Worm (Caenorhabditis elegans) whole organism, L3 larva: ENCODE data around the gene mrpl-39.

Source experiments
- R02D3.7 ChIP-seq: fragments of 150-350 bp; optimal IDR thresholded peaks from 2 replicates; lab custom pipeline; 2014; ENCODE audit warnings: missing biosample characterization, missing genetic modification characterization
- aly-2 ChIP-seq: fragments of 150-350 bp; optimal IDR thresholded peaks from 2 replicates; lab custom pipeline; 2014; ENCODE audit warnings: missing biosample characterization, missing genetic modification characterization
- ama-1 ChIP-seq: fragments of 150-350 bp; optimal IDR thresholded peaks from 2 replicates; lab custom pipeline; 2018
- ceh-82 ChIP-seq: fragments of 150-350 bp; optimal IDR thresholded peaks from 2 replicates; lab custom pipeline; 2014; ENCODE audit warnings: missing biosample characterization, missing genetic modification characterization
- ceh-9 ChIP-seq: sonication (generic microtip); optimal IDR thresholded peaks from 2 replicates; lab custom pipeline; 2018; ENCODE audit warnings: missing biosample characterization, missing genetic modification characterization
- egl-27 ChIP-seq: sonication (generic microtip); optimal IDR thresholded peaks from 4 replicates; lab custom pipeline; 2017; ENCODE audit warnings: missing biosample characterization, missing genetic modification reagents, missing genetic modification characterization
- egl-5 ChIP-seq: fragments of 150-350 bp; optimal IDR thresholded peaks from 2 replicates; lab custom pipeline; 2017; ENCODE audit warnings: missing biosample characterization, missing genetic modification reagents, missing genetic modification characterization, inconsistent platforms
- elt-1 ChIP-seq: fragments of 150-350 bp; optimal IDR thresholded peaks from 2 replicates; lab custom pipeline; 2014; ENCODE audit warnings: missing biosample characterization, missing genetic modification characterization
- elt-2 ChIP-seq: sonication (generic microtip); optimal IDR thresholded peaks from 2 replicates; lab custom pipeline; 2016; ENCODE audit warnings: missing genetic modification reagents, mild to moderate bottlenecking, missing genetic modification characterization, missing compliant biosample characterization
- eor-1 ChIP-seq, 2 experiments: fragments of 150-350 bp; optimal IDR thresholded peaks; 2 replicates each; lab custom pipeline; 2014 to 2018; ENCODE audit warnings: missing biosample characterization in 2 of 2, missing genetic modification characterization in 2 of 2
- fkh-10 ChIP-seq: sonication (generic microtip); optimal IDR thresholded peaks from 2 replicates; lab custom pipeline; 2017; ENCODE audit warnings: missing biosample characterization, missing genetic modification reagents, missing genetic modification characterization
- fkh-2 ChIP-seq: fragments of 150-350 bp; optimal IDR thresholded peaks from 2 replicates; lab custom pipeline; 2014; ENCODE audit warnings: missing biosample characterization, missing genetic modification reagents, missing genetic modification characterization
- fos-1 ChIP-seq: fragments of 150-350 bp; optimal IDR thresholded peaks from 2 replicates; lab custom pipeline; 2014; ENCODE audit warnings: missing biosample characterization, missing genetic modification characterization
- hmg-11 ChIP-seq: sonication (generic microtip); optimal IDR thresholded peaks from 2 replicates; lab custom pipeline; 2016; ENCODE audit warnings: missing genetic modification characterization, missing compliant biosample characterization
- jun-1 ChIP-seq: fragments of 150-350 bp; optimal IDR thresholded peaks from 2 replicates; lab custom pipeline; 2014; ENCODE audit warnings: missing biosample characterization, missing genetic modification reagents, missing genetic modification characterization
- lin-39 ChIP-seq: fragments of 150-350 bp; optimal IDR thresholded peaks from 2 replicates; lab custom pipeline; 2018; ENCODE audit warnings: missing biosample characterization, missing genetic modification reagents, missing genetic modification characterization
- lsy-12 ChIP-seq: sonication (generic microtip); optimal IDR thresholded peaks from 2 replicates; lab custom pipeline; 2016; ENCODE audit warnings: mild to moderate bottlenecking, missing genetic modification characterization, missing compliant biosample characterization
- mdl-1 ChIP-seq: fragments of 150-350 bp; optimal IDR thresholded peaks from 2 replicates; lab custom pipeline; 2014; ENCODE audit warnings: missing biosample characterization, missing genetic modification characterization
- mml-1 ChIP-seq: fragments of 150-350 bp; sonication (generic microtip); optimal IDR thresholded peaks from 3 replicates; lab custom pipeline; 2014; ENCODE audit warnings: missing biosample characterization, missing genetic modification characterization
- nfya-1 ChIP-seq: sonication (generic microtip); optimal IDR thresholded peaks from 2 replicates; lab custom pipeline; 2017; ENCODE audit warnings: missing genetic modification characterization, mild to moderate bottlenecking, missing compliant biosample characterization, antibody characterized with exemption, moderate library complexity; ENCODE audit not compliant: insufficient read depth
- nhr-23 ChIP-seq: fragments of 150-350 bp; optimal IDR thresholded peaks from 2 replicates; lab custom pipeline; 2014; ENCODE audit warnings: missing biosample characterization, missing genetic modification reagents, missing genetic modification characterization
- nhr-237 ChIP-seq: fragments of 150-350 bp; optimal IDR thresholded peaks from 2 replicates; lab custom pipeline; 2014; ENCODE audit warnings: missing biosample characterization, missing genetic modification characterization
- nhr-25 ChIP-seq: sonication (generic microtip); optimal IDR thresholded peaks from 2 replicates; lab custom pipeline; 2017; ENCODE audit warnings: missing biosample characterization, missing genetic modification characterization
- nhr-28 ChIP-seq: fragments of 150-350 bp; optimal IDR thresholded peaks from 2 replicates; lab custom pipeline; 2014; ENCODE audit warnings: missing biosample characterization, missing genetic modification characterization
- nhr-67 ChIP-seq: fragments of 150-350 bp; optimal IDR thresholded peaks from 2 replicates; lab custom pipeline; 2014; ENCODE audit warnings: missing biosample characterization, missing genetic modification characterization
- nhr-77 ChIP-seq: fragments of 150-350 bp; optimal IDR thresholded peaks from 2 replicates; lab custom pipeline; 2014; ENCODE audit warnings: missing biosample characterization, missing genetic modification characterization
- pha-4 ChIP-seq: fragments of 150-350 bp; optimal IDR thresholded peaks from 2 replicates; lab custom pipeline; 2014; ENCODE audit warnings: missing biosample characterization, missing genetic modification reagents, missing genetic modification characterization
- pqm-1 ChIP-seq: fragments of 150-350 bp; optimal IDR thresholded peaks from 2 replicates; lab custom pipeline; 2017; ENCODE audit warnings: missing biosample characterization, missing genetic modification characterization, inconsistent platforms
- sea-2 ChIP-seq: fragments of 150-350 bp; sonication (generic microtip); optimal IDR thresholded peaks from 4 replicates; lab custom pipeline; 2014; ENCODE audit warnings: missing biosample characterization, missing genetic modification reagents, missing genetic modification characterization
- skn-1 ChIP-seq: fragments of 150-350 bp; optimal IDR thresholded peaks from 2 replicates; lab custom pipeline; 2014; ENCODE audit warnings: missing biosample characterization, missing genetic modification characterization
- snpc-4 ChIP-seq: fragments of 150-350 bp; optimal IDR thresholded peaks from 2 replicates; lab custom pipeline; 2014; ENCODE audit warnings: missing biosample characterization, missing genetic modification characterization
- unc-39 ChIP-seq: sonication (generic microtip); optimal IDR thresholded peaks from 4 replicates; lab custom pipeline; 2017; ENCODE audit warnings: missing biosample characterization, missing genetic modification characterization
- unc-62 ChIP-seq: fragments of 150-350 bp; sonication (generic microtip); optimal IDR thresholded peaks from 4 replicates; lab custom pipeline; 2014; ENCODE audit warnings: missing biosample characterization, missing genetic modification reagents, missing genetic modification characterization
- zag-1 ChIP-seq: fragments of 150-350 bp; optimal IDR thresholded peaks from 2 replicates; lab custom pipeline; 2014; ENCODE audit warnings: missing biosample characterization, missing genetic modification characterization
- ztf-11 ChIP-seq: fragments of 150-350 bp; optimal IDR thresholded peaks from 2 replicates; lab custom pipeline; 2014; ENCODE audit warnings: missing biosample characterization, missing genetic modification characterization

Gene mrpl-39

DNA sequence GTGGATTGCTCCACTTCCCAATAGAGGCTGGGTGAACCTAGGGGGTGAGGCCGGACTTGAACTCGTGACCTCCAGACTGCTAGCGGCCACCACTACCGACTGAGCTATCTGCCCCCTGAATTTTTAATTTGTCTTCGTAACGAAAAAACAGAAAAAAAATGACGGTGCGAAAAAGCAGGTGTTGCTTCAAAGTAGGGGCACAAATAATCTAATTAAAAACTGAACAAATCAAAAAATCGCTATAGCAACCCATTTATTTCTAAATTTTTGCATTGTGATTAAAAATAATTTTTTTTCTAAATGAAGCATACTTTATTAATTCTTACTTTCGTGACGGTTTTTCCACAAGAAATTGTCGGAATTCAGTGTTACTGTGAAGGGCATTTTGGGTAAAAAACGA is 23.5 kb upstream of the mrpl-39 start, which contains the start of gene F36H9.10:
F36H9.10 (plus strand) TSS at position 301 of the 400 bp plus-strand sequence.
- TF ChIP-seq nhr-28 (tag; lab: Kevin White, UChicago) (no peak), egl-5 (no peak), nhr-77 (tag; lab: Kevin White, UChicago) (no peak), jun-1 (tag; lab: Kevin White, UChicago) (no peak), pha-4 (tag; lab: Kevin White, UChicago) (no peak), unc-39 (tag; lab: Kevin White, UChicago) (no peak), ztf-11 (tag; lab: Kevin White, UChicago) (no peak), snpc-4 (no peak)

DNA sequence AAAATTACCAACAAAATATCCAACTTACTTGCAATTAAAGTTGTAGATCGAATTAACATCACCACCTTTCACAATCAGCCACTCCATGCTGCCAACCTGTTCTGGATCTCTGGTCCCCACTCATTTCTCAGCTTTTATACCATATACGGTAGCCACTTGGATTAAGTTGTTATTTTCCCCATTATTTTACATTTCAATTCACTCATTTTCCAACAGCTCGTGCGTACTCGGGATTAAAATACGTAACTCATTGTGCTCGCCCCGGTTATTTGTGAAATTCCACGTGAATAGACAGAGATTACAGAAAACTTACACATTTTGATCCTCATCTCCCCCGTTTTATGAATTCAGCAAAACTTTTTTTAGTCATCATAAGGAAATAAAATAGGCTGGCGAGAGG is 18.3 kb upstream of the mrpl-39 start, which contains the start of gene srt-41:
srt-41 (minus strand) TSS at position 101 of the 400 bp plus-strand sequence.
- TF ChIP-seq ceh-82 (tag; lab: Kevin White, UChicago): no peak
- TF ChIP-seq nhr-67 (tag; lab: Kevin White, UChicago): no peak
- TF ChIP-seq elt-2 (tag; lab: Kevin White, UChicago): no peak
- TF ChIP-seq zag-1 (tag; lab: Kevin White, UChicago): no peak

DNA sequence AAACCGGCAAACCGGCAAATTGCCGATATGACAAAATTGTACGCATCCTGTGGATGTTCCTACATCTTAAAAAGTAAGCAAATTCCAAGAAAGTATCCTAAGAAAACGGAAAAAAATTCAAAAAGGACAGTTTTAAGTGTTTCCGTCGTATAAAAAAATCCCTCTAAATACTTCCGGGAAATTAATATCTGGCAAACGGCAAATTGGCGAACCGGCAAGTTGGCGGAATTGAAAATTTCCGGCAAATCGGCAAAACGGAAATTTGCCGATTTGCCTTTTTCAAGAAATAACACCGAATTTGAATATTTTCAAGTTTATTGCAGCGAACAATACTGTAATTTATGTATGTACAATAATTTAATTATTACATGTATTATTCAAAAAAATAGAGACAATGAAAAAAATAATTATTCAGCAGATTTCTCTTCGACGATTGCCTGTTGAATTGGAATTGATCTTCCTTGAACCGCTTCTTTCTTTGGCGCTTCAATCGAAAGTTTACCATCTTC is 17.3 kb upstream of the mrpl-39 start:
- TF ChIP-seq ama-1 (peak; percentile 92), egl-27 (tag; lab: Kevin White, UChicago) (no peak), nfya-1 (tag; lab: Kevin White, UChicago) (peak; percentile 12), pha-4 (tag; lab: Kevin White, UChicago) (peak; percentile 37), eor-1 (tag; optimal IDR thresholded peaks at IDR 0.05; lab: Kevin White, UChicago) (no peak)

DNA sequence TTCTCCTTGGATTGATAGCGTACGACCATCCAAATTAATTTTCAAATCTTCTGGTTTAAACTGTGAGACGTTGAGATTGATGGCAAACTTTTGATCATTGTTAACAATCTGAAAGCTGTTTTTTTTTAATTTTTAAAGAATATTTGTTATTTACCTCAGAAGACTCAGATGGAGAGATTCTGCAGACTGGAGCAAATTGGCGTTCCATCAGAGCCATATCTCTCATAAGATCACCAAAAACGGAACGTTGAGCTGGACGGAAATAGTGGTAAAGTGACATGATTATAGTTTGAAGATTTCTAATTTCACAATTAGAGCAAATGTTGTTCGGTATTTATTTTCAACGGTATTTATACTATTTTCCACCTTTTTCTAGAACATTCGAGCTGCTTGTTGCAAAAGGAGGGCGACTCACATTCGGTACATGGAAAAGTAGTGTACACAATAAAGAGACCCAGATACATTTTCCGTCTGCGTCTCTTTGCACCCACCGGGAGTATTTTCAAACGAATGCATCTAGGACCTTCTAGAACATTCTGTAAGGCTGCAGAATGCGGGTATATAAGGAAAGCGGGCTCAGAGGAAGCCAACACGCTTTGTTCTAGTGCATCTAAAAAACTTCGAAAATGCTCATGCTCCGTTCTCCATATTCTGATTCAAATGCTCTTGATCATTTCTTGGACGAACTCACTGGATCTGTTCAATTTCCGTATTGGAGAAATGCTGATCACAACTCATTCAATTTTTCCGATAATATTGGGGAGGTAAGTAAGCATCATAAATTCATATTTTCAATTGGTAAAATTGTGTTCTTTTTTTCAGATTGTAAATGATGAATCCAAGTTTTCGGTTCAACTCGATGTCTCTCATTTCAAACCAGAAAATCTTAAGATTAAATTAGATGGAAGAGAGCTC is 16.5 kb upstream of the mrpl-39 start, which contains the start of the genes hsp-16.2 and hsp-16.41:
hsp-16.2 (minus strand) TSS at position 313 of the 915 bp plus-strand sequence.
hsp-16.41 (plus strand) TSS at position 534 of the 915 bp plus-strand sequence.
- peak; percentile 40 for TF ChIP-seq skn-1
- TF ChIP-seq sea-2: peak; percentile 65
- peak; percentile 62 for TF ChIP-seq pha-4 (tag; lab: Kevin White, UChicago)
- no peak for TF ChIP-seq fkh-10 (GFP tag; lab: Kevin White, UChicago)
- TF ChIP-seq mdl-1 (tag; lab: Kevin White, UChicago): no peak
- no peak for TF ChIP-seq nhr-23 (tag; lab: Kevin White, UChicago)
- no peak for TF ChIP-seq nhr-28 (tag; lab: Kevin White, UChicago)
- TF ChIP-seq elt-2 (tag; lab: Kevin White, UChicago): peak; percentile 28
- TF ChIP-seq fkh-2: no peak
- TF ChIP-seq aly-2 (tag; lab: Kevin White, UChicago): no peak
- no peak for TF ChIP-seq fos-1 (tag; lab: Kevin White, UChicago)
- TF ChIP-seq ama-1: peak; percentile 95
- TF ChIP-seq unc-62: no peak
- peak; percentile 46 for TF ChIP-seq lsy-12 (tag; lab: Kevin White, UChicago)
- peak; percentile 81 for TF ChIP-seq nfya-1 (tag; lab: Kevin White, UChicago)
- no peak for TF ChIP-seq R02D3.7 (tag; lab: Kevin White, UChicago)
- TF ChIP-seq egl-5: no peak
- TF ChIP-seq pqm-1 (tag; lab: Kevin White, UChicago): no peak
- no peak for TF ChIP-seq elt-1 (tag; lab: Kevin White, UChicago)
- TF ChIP-seq zag-1 (tag; lab: Kevin White, UChicago): no peak
- no peak for TF ChIP-seq nhr-237 (tag; lab: Kevin White, UChicago)
- TF ChIP-seq mml-1 (tag; lab: Kevin White, UChicago): no peak
- peak; percentile 49 for TF ChIP-seq lin-39
- no peak for TF ChIP-seq jun-1 (tag; lab: Kevin White, UChicago)
- no peak for TF ChIP-seq ceh-9 (tag; lab: Kevin White, UChicago)
- peak in 1 of 2 experiments; percentile 69 for TF ChIP-seq eor-1 (tag; optimal IDR thresholded peaks at IDR 0.05; lab: Kevin White, UChicago)
- no peak for TF ChIP-seq ztf-11 (tag; lab: Kevin White, UChicago)
- peak; percentile 6 for TF ChIP-seq nhr-25 (tag; lab: Kevin White, UChicago)
- TF ChIP-seq hmg-11 (tag; lab: Kevin White, UChicago): peak; percentile 29
